Worm (Caenorhabditis elegans) whole organism, young adult: ENCODE results near the gene cest-9.1.

Source experiments
- B0261.1 ChIP-seq: sonication (generic microtip); optimal IDR thresholded peaks from 2 replicates; lab custom pipeline; 2016; ENCODE audit warnings: mild to moderate bottlenecking, missing genetic modification characterization, moderate library complexity, missing compliant biosample characterization
- F55B11.4 ChIP-seq: sonication (generic microtip); optimal IDR thresholded peaks from 2 replicates; lab custom pipeline; 2016; ENCODE audit warnings: missing compliant biosample characterization, missing genetic modification characterization, borderline replicate concordance; ENCODE audit not compliant: insufficient read depth
- ama-1 ChIP-seq, 3 experiments: fragments of 150-350 bp in 1 of 3; sonication (generic microtip) in 2 of 3; optimal IDR thresholded peaks; 2 replicates each; lab custom pipeline; 2014 to 2018; ENCODE audit warnings: missing biosample characterization in 2 of 3, missing genetic modification characterization in 2 of 3, missing genetic modification reagents in 2 of 3
- dpl-1 ChIP-seq: fragments of 150-350 bp; optimal IDR thresholded peaks from 2 replicates; lab custom pipeline; 2014; ENCODE audit warnings: missing biosample characterization, missing genetic modification reagents, missing genetic modification characterization
- hrde-1 ChIP-seq: sonication (generic microtip); optimal IDR thresholded peaks from 2 replicates; lab custom pipeline; 2016; ENCODE audit warnings: missing genetic modification characterization, mild to moderate bottlenecking, missing compliant biosample characterization, moderate library complexity, missing genotype, missing genetic modification reagents, borderline replicate concordance
- unc-130 ChIP-seq: sonication (generic microtip); optimal IDR thresholded peaks from 2 replicates; lab custom pipeline; 2016; ENCODE audit warnings: missing genetic modification reagents, missing genetic modification characterization, missing compliant biosample characterization

DNA sequence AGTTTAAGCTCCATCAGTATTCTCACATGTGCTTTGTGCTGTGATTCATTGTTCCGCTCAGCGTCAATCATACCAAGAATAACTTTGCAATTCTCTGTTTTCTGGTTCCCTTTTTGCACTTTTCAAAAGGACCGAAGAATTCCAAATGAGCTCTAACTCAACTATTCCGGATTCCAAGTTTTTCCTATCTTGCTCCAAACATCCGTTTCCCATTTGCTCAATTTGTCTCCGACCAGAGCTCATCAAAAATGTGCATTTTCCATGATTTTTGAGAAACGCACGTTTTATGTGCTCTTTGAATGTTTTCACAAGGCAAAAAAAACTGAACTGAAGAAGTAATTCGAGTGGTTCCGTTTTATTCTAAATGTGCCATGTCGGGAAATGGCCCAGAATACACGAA, 27.7 kb upstream of the cest-9.1 start:
- TF ChIP-seq hrde-1 (tag; lab: Kevin White, UChicago) (no peak), ama-1 (optimal IDR thresholded peaks at IDR 0.05; lab: Kevin White, UChicago) (no peak), ama-1 (GFP tag; optimal IDR thresholded peaks at IDR 0.05; lab: Kevin White, UChicago) (no peak), B0261.1 (tag; lab: Kevin White, UChicago) (no peak), unc-130 (no peak), F55B11.4 (tag; lab: Kevin White, UChicago) (no peak), dpl-1 (GFP tag; lab: Kevin White, UChicago) (no peak)
